Worm (Caenorhabditis elegans) whole organism, L4/young adult: ENCODE measurements around the gene sre-27.

ENCODE experiments used
- W03F9.2 ChIP-seq: fragments of 150-350 bp; optimal IDR thresholded peaks from 2 replicates; lab custom pipeline; 2014; ENCODE audit warnings: missing biosample characterization, missing genetic modification characterization
- dao-5 ChIP-seq: sonication (generic microtip); optimal IDR thresholded peaks from 2 replicates; lab custom pipeline; 2016; ENCODE audit warnings: missing genotype, missing genetic modification characterization, moderate library complexity, missing compliant biosample characterization
- him-1 ChIP-seq: sonication (generic microtip); optimal IDR thresholded peaks from 2 replicates; lab custom pipeline; 2016; ENCODE audit warnings: missing genotype, missing genetic modification reagents, missing genetic modification characterization, missing compliant biosample characterization

DNA sequence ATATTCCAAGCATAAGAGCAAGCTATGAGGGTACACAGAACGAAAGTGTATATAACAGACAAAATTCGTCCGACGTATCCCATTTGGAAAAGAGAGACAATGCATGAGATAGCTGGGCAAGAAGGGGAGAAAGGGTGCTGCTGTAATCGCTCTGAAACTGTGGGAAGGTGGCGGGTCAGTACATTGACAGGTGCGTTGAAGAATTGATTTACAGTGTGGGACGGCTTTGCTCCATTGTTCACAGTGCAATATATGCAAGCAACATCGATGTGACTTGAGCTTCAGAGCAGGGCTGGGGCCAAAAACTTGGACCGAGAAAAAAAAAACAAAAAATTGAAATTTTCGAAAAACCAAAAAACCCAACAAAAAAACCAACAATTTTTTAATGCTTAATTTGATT, 7.3 kb downstream of the sre-27 start, which contains the start of gene F57G9.3:
- no peak for TF ChIP-seq him-1 (tag; lab: Kevin White, UChicago)
- no peak for TF ChIP-seq W03F9.2 (tag; lab: Kevin White, UChicago)
- TF ChIP-seq dao-5 (tag; lab: Kevin White, UChicago): no peak
